Worm (Caenorhabditis elegans) whole organism, L4 larva: ENCODE data around the gene miro-1.

ENCODE experiments used
- F49E8.2 ChIP-seq: sonication (generic microtip); optimal IDR thresholded peaks from 2 replicates; lab custom pipeline; 2016; ENCODE audit warnings: missing compliant biosample characterization, mild to moderate bottlenecking, missing genetic modification characterization, borderline replicate concordance
- ctbp-1 ChIP-seq: fragments of 200-800 bp; sonication (Bioruptor generic); IDR thresholded peaks from 2 replicates; pipeline ENCODE4 v1.3.6; 2022; ENCODE audit warnings: missing genetic modification reagents, missing genetic modification characterization, missing compliant biosample characterization
- lin-15B ChIP-seq: fragments of 150-350 bp; sonication (generic microtip); optimal IDR thresholded peaks from 3 replicates; lab custom pipeline; 2014; ENCODE audit warnings: missing biosample characterization, missing genetic modification characterization
- lin-39 ChIP-seq: fragments of 150-350 bp; optimal IDR thresholded peaks from 2 replicates; lab custom pipeline; 2014; ENCODE audit warnings: missing biosample characterization, missing genetic modification reagents, missing genetic modification characterization
- lsy-2 ChIP-seq, 2 experiments: fragments of 150-350 bp in 1 of 2; sonication (generic microtip) in 1 of 2; optimal IDR thresholded peaks; 2 replicates each; lab custom pipeline; 2014 to 2017; ENCODE audit warnings: missing biosample characterization in 2 of 2, missing genetic modification characterization in 2 of 2
- nhr-11 ChIP-seq: fragments of 150-350 bp; optimal IDR thresholded peaks from 2 replicates; lab custom pipeline; 2014; ENCODE audit warnings: missing biosample characterization, missing genetic modification characterization
- nhr-237 ChIP-seq: sonication (generic microtip); optimal IDR thresholded peaks from 2 replicates; lab custom pipeline; 2017; ENCODE audit warnings: missing biosample characterization, missing genetic modification characterization
- skn-1 ChIP-seq: fragments of 150-350 bp; optimal IDR thresholded peaks from 2 replicates; lab custom pipeline; 2014; ENCODE audit warnings: missing biosample characterization, missing genetic modification characterization

- TF ChIP-seq skn-1 (no peak), lsy-2 (tag; optimal IDR thresholded peaks at IDR 0.05; lab: Kevin White, UChicago) (no peak), nhr-237 (tag; lab: Kevin White, UChicago) (no peak), nhr-11 (tag; lab: Kevin White, UChicago) (no peak), ctbp-1 (no peak), lin-15B (tag; lab: Kevin White, UChicago) (no peak), lin-39 (no peak), F49E8.2 (tag; lab: Kevin White, UChicago) (no peak)
These were observed 27.4 kb downstream of the miro-1 start, which contains the start of gene bus-4 for ce11 chrIV:4688221-4688620.
